Worm (Caenorhabditis elegans): Measurements from ENCODE around the gene C10A4.2.

The C10A4.2 gene

ce11 chrX:7378608-7379007 lies 31.4 kb upstream of the C10A4.2 start (continued):
- TF ChIP-seq hmg-20 (GFP tag; IDR thresholded peaks at IDR 0.05) (no peak), Y56A3A.18 (GFP tag; IDR thresholded peaks at IDR 0.05) (no peak), nhr-27 (tag; optimal IDR thresholded peaks at IDR 0.05) (no peak), nhr-179 (tag; optimal IDR thresholded peaks at IDR 0.05) (no peak), lir-1 (GFP tag; conservative IDR thresholded peaks at IDR 0.05) (no peak), madf-6 (GFP tag; IDR thresholded peaks at IDR 0.05) (no peak), ceh-40 (GFP tag; IDR thresholded peaks at IDR 0.05) (no peak), lin-26 (GFP tag; IDR thresholded peaks at IDR 0.05) (no peak; the same call in 1 of the 2 replicates), akir-1 (GFP tag; optimal IDR thresholded peaks at IDR 0.05) (no peak), ceh-91 (GFP tag; IDR thresholded peaks at IDR 0.05) (no peak), tbp1 (GFP tag; optimal IDR thresholded peaks at IDR 0.05) (peak; percentile 87), madf-10 (tag; optimal IDR thresholded peaks at IDR 0.05) (peak; percentile 12), gei-17 (GFP tag; optimal IDR thresholded peaks at IDR 0.05) (no peak), lin-40 (tag; optimal IDR thresholded peaks at IDR 0.05) (no peak), snpc-3.4 (tag; optimal IDR thresholded peaks at IDR 0.05) (peak; percentile 31), nfyb-1 (GFP tag; IDR thresholded peaks at IDR 0.05) (peak; percentile 55; the same call in 1 of the 2 replicates), rec-8 (tag; optimal IDR thresholded peaks at IDR 0.05) (peak in 1 of 2 experiments; percentile 26)

- TF ChIP-seq hsf-1 (GFP tag; IDR thresholded peaks at IDR 0.05) (no peak), dpff-1 (tag; optimal IDR thresholded peaks at IDR 0.05) (no peak), zfh-2 (GFP tag; conservative IDR thresholded peaks at IDR 0.05) (no peak), ztf-25 (GFP tag; IDR thresholded peaks at IDR 0.05) (no peak), aptf-2 (GFP tag; conservative IDR thresholded peaks at IDR 0.05) (no peak), ceh-27 (GFP tag; optimal IDR thresholded peaks at IDR 0.05) (no peak), pbrm-1 (GFP tag; IDR thresholded peaks at IDR 0.05) (no peak), let-607 (tag; optimal IDR thresholded peaks at IDR 0.05) (no peak)
These were observed 19.8 kb upstream of the C10A4.2 start, which contains the start of gene C10A4.6 for ce11 chrX:7390270-7390669. Gene C10A4.6 (plus strand): TSS chrX:7390570.

DNA sequence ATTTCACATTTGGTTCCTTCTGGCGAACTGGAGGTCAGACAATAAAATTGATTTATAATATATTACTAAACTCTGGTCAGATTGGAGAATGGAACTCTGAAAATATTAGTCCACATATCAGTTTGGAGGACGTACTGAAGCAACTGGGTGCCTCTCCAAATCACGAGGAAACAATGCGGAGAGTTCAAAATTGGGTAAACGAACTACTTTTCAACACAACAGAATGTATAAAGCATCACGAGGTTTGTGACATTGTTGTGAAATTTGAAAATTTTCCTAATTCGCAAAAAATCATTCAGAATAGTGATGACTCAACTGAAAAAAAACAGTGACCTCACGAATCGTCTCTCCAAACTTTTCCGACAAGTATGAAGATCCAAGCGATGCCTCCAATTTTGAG lies 16.9 kb upstream of the C10A4.2 start, which contains the start of gene gad-2:
TSS of gene gad-2 (plus strand) at position 301 of the 400 bp plus-strand sequence.
- TF ChIP-seq akir-1 (GFP tag; optimal IDR thresholded peaks at IDR 0.05) (no peak), pbrm-1 (GFP tag; IDR thresholded peaks at IDR 0.05) (no peak), die-1 (tag; optimal IDR thresholded peaks at IDR 0.05) (no peak), aptf-3 (GFP tag; IDR thresholded peaks at IDR 0.05) (no peak), cebp-1 (GFP tag; IDR thresholded peaks at IDR 0.05) (no peak), cebp-1 (tag; optimal IDR thresholded peaks at IDR 0.05) (no peak), sdz-38 (tag; optimal IDR thresholded peaks at IDR 0.05) (no peak), F10E7.11 (tag; optimal IDR thresholded peaks at IDR 0.05) (no peak), madf-10 (tag; optimal IDR thresholded peaks at IDR 0.05) (no peak)

- no peak for TF ChIP-seq him-1 (tag; optimal IDR thresholded peaks at IDR 0.05)
- no peak for TF ChIP-seq hrde-1 (tag; optimal IDR thresholded peaks at IDR 0.05; ENCODE audit: borderline replicate concordance)
- no peak for TF ChIP-seq lag-1 (GFP tag; IDR thresholded peaks at IDR 0.05)
- no peak for TF ChIP-seq hlh-12 (tag; optimal IDR thresholded peaks at IDR 0.05)
These were observed 12.1 kb upstream of the C10A4.2 start, which contains the start of gene C10A4.13 for ce11 chrX:7397935-7398334. Gene C10A4.13 (minus strand): TSS chrX:7398035.
